Worm (Caenorhabditis elegans) whole organism, L4 larva: ENCODE measurements around the gene F54B11.8.

Experiments
- ces-1 ChIP-seq: fragments of 150-350 bp; sonication (generic microtip); optimal IDR thresholded peaks from 4 replicates; lab custom pipeline; 2014; ENCODE audit warnings: missing biosample characterization, missing genetic modification reagents, missing genetic modification characterization
- pqm-1 ChIP-seq: sonication (generic microtip); optimal IDR thresholded peaks from 2 replicates; lab custom pipeline; 2017; ENCODE audit warnings: missing biosample characterization, missing genetic modification characterization
- ztf-11 ChIP-seq: fragments of 150-350 bp; optimal IDR thresholded peaks from 2 replicates; lab custom pipeline; 2014; ENCODE audit warnings: missing biosample characterization, missing genetic modification characterization

ce11 chrX:13618574-13618973, 14.8 kb upstream of the F54B11.8 start, which contains the start of gene nlp-53:
- no peak for TF ChIP-seq ztf-11
- TF ChIP-seq pqm-1 (tag; lab: Kevin White, UChicago), result no peak
- no peak for TF ChIP-seq ces-1 (GFP tag; lab: Kevin White, UChicago)
